Worm (Caenorhabditis elegans): ENCODE measurements around the gene oac-23.

- TF ChIP-seq med-1 (GFP tag; optimal IDR thresholded peaks at IDR 0.05; ENCODE audit: insufficient read depth): no peak
- TF ChIP-seq tab-1 (GFP tag; IDR thresholded peaks at IDR 0.05): no peak
- no peak for TF ChIP-seq flt-1 (GFP tag; IDR thresholded peaks at IDR 0.05)
- no peak for TF ChIP-seq ref-1 (GFP tag; conservative IDR thresholded peaks at IDR 0.05)
- no peak for TF ChIP-seq ztf-23 (GFP tag; IDR thresholded peaks at IDR 0.05)
- TF ChIP-seq cog-1 (tag; optimal IDR thresholded peaks at IDR 0.05): no peak
- no peak for TF ChIP-seq klf-2 (GFP tag; conservative IDR thresholded peaks at IDR 0.05)
These were observed 38.3 kb downstream of the oac-23 start, which contains the start of gene srz-19 for ce11 chrIV:3919506-3919905.
